Worm (Caenorhabditis elegans): Measurements from ENCODE around the gene Y66C5A.1.

Y66C5A.1 gene

DNA sequence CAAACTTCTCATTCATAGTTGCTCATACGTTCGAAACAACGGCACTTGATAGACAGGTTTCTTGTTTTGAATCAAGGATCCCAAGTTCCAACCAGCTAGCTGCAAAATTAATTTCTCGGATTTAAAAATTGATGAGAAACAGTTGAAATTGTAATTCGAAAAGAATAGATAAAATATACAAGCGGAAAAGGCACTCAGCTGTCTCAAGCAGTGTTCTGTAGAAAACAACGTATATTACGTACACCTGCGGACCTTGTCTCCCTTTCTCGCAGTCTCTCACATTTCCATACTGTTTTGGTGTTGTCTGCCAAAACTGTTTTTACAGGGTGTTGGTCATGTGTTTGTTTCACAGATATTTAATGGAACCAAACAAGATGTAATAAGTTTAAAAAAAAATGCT, 39.7 kb downstream of the Y66C5A.1 start, which contains the start of gene F23D12.10:
Gene F23D12.10 (minus strand): TSS at position 101 of the 400 bp plus-strand sequence.
- no peak for TF ChIP-seq egl-27 (tag; optimal IDR thresholded peaks at IDR 0.05)
- no peak for TF ChIP-seq nhr-129 (tag; optimal IDR thresholded peaks at IDR 0.05)
- TF ChIP-seq zag-1 (tag; optimal IDR thresholded peaks at IDR 0.05), result no peak
- TF ChIP-seq unc-62 (GFP tag; optimal IDR thresholded peaks at IDR 0.05), result no peak
- TF ChIP-seq nhr-6 (tag; optimal IDR thresholded peaks at IDR 0.05), result no peak
- TF ChIP-seq snpc-4 (tag; optimal IDR thresholded peaks at IDR 0.05), result no peak
- TF ChIP-seq Y55F3AM.14 (GFP tag; optimal IDR thresholded peaks at IDR 0.05), result no peak
- no peak for TF ChIP-seq R02D3.7 (tag; optimal IDR thresholded peaks at IDR 0.05)
- no peak for TF ChIP-seq mbf-1 (tag; optimal IDR thresholded peaks at IDR 0.05)
- no peak for TF ChIP-seq lsy-2 (tag; optimal IDR thresholded peaks at IDR 0.05)
- no peak for TF ChIP-seq nhr-23 (tag; optimal IDR thresholded peaks at IDR 0.05)
- TF ChIP-seq ceh-82 (tag; optimal IDR thresholded peaks at IDR 0.05), result no peak
- no peak for TF ChIP-seq elt-1 (tag; optimal IDR thresholded peaks at IDR 0.05)
- no peak for TF ChIP-seq nhr-77 (tag; optimal IDR thresholded peaks at IDR 0.05)
- no peak for TF ChIP-seq sma-9 (GFP tag; optimal IDR thresholded peaks at IDR 0.05)
- no peak for TF ChIP-seq sma-9 (tag; optimal IDR thresholded peaks at IDR 0.05)
- TF ChIP-seq nhr-21 (tag; optimal IDR thresholded peaks at IDR 0.05), result no peak

DNA sequence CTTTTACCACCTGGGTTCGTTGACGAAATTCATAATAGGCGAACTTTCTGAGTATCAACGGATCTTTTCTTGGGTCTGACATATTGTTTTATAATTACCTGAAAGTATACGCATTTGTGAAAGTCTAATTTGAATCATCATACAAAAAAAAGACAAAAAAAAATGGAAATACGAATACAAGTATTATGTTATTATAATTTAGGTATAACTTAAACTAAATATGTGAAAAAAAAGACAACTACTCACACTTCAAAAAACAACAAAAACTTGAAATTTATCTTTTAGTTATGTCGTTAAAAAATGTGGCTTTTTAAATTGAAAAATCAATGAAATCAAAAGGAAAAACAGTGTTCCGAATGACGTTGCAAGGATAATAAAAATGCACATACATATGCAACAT, 42.5 kb downstream of the Y66C5A.1 start, which contains the start of gene fbxa-179:
Gene fbxa-179 (minus strand): TSS at position 101 of the 400 bp plus-strand sequence.
- TF ChIP-seq nhr-10 (tag; optimal IDR thresholded peaks at IDR 0.05) (no peak), blmp-1 (tag; optimal IDR thresholded peaks at IDR 0.05; ENCODE audit: insufficient read depth) (no peak), ztf-1 (GFP tag; conservative IDR thresholded peaks at IDR 0.05) (no peak), lsy-2 (tag; optimal IDR thresholded peaks at IDR 0.05) (no peak), dmd-4 (tag; optimal IDR thresholded peaks at IDR 0.05) (no peak), skn-1 (tag; optimal IDR thresholded peaks at IDR 0.05) (no peak), ZK546.5 (tag; optimal IDR thresholded peaks at IDR 0.05) (no peak), nhr-77 (tag; optimal IDR thresholded peaks at IDR 0.05) (no peak), aly-2 (tag; optimal IDR thresholded peaks at IDR 0.05) (no peak), ztf-11 (tag; optimal IDR thresholded peaks at IDR 0.05) (no peak), Y55F3AM.14 (GFP tag; optimal IDR thresholded peaks at IDR 0.05) (no peak), nhr-23 (tag; optimal IDR thresholded peaks at IDR 0.05) (no peak), lin-11 (tag; optimal IDR thresholded peaks at IDR 0.05) (no peak), nhr-11 (tag; optimal IDR thresholded peaks at IDR 0.05) (no peak)

DNA sequence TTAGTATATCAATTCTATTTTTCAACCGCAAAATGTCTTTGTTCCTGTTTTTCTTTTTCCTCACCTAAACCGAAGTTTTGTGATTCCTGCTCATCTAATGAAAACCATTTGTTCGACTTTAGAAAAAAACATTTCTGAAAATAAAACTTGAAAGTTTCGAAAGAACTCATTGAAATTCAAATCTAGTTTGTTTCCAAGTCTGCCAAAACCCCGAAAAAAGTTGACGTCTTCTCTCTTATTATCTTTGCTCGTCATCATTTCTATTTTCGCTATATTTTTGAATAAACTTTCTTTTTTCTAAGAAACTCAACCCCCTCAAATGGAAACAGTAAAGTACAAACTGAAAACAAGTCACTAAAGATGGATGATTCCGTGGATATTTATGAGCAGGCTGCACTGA, 49.5 kb downstream of the Y66C5A.1 start, which contains the start of gene frpr-17:
Gene frpr-17 (plus strand): TSS at position 301 of the 400 bp plus-strand sequence.
- TF ChIP-seq nhr-11 (tag; optimal IDR thresholded peaks at IDR 0.05) (no peak), nhr-23 (tag; optimal IDR thresholded peaks at IDR 0.05) (no peak), sem-4 (tag; optimal IDR thresholded peaks at IDR 0.05) (no peak), ztf-4 (tag; optimal IDR thresholded peaks at IDR 0.05) (no peak), nhr-25 (tag; optimal IDR thresholded peaks at IDR 0.05) (no peak)
